Fruit fly (Drosophila melanogaster) whole organism, embryonic: ENCODE data around the gene CG46439.

Experiments used
- Antp ChIP-seq: fragments of 200-800 bp; sonication (Bioruptor generic); optimal IDR thresholded peaks from 3 replicates; lab custom pipeline; 2016; ENCODE audit warnings: missing biosample characterization, missing genetic modification characterization
- BEAF-32 ChIP-seq: fragments of 200-800 bp; sonication (Bioruptor generic); optimal IDR thresholded peaks from 3 replicates; lab custom pipeline; 2017; ENCODE audit warnings: missing biosample characterization, missing genetic modification characterization, mild to moderate bottlenecking, moderate library complexity, missing genetic modification reagents
- C15 ChIP-seq: fragments of 200-800 bp; sonication (Bioruptor generic); IDR thresholded peaks from 3 replicates; pipeline ENCODE4 v1.3.6; 2022; ENCODE audit warnings: missing biosample characterization, missing genetic modification characterization
- CG10267 ChIP-seq: fragments of 200-800 bp; sonication (Bioruptor generic); optimal IDR thresholded peaks from 2 replicates; lab custom pipeline; 2018; ENCODE audit warnings: missing biosample characterization, mild to moderate bottlenecking, missing genetic modification characterization, moderate library complexity
- CG10462 ChIP-seq: fragments of 200-800 bp; sonication (Bioruptor generic); optimal IDR thresholded peaks from 2 replicates; lab custom pipeline; 2016; ENCODE audit warnings: missing biosample characterization, missing genetic modification characterization
- CG10979 ChIP-seq: fragments of 200-800 bp; sonication (Bioruptor generic); optimal IDR thresholded peaks from 2 replicates; lab custom pipeline; 2018; ENCODE audit warnings: missing biosample characterization, mild to moderate bottlenecking, missing genetic modification characterization, moderate library complexity
- CG12071 ChIP-seq: fragments of 200-800 bp; sonication (Bioruptor generic); optimal IDR thresholded peaks from 3 replicates; lab custom pipeline; 2018; ENCODE audit warnings: missing biosample characterization, mild to moderate bottlenecking, missing genetic modification characterization
- CG13296 ChIP-seq: fragments of 200-800 bp; sonication (Bioruptor generic); optimal IDR thresholded peaks from 3 replicates; lab custom pipeline; 2018; ENCODE audit warnings: missing biosample characterization, mild to moderate bottlenecking, missing genetic modification characterization
- CG13624 ChIP-seq: fragments of 200-800 bp; sonication (Bioruptor generic); optimal IDR thresholded peaks from 2 replicates; lab custom pipeline; 2016; ENCODE audit warnings: missing biosample characterization, missing genetic modification characterization
- CG13894 ChIP-seq: fragments of 200-800 bp; sonication (Bioruptor generic); optimal IDR thresholded peaks from 3 replicates; lab custom pipeline; 2018; ENCODE audit warnings: missing biosample characterization, mild to moderate bottlenecking, missing genetic modification characterization, moderate library complexity
- CG14667 ChIP-seq: fragments of 200-800 bp; sonication (Bioruptor generic); IDR thresholded peaks from 2 replicates; pipeline ENCODE4 v1.3.6; 2022; ENCODE audit warnings: missing biosample characterization, missing genetic modification characterization
- CG14710 ChIP-seq: fragments of 200-800 bp; sonication (Bioruptor generic); optimal IDR thresholded peaks from 3 replicates; lab custom pipeline; 2019; ENCODE audit warnings: missing biosample characterization, mild to moderate bottlenecking, missing genetic modification characterization, moderate library complexity
- CG15011 ChIP-seq: fragments of 200-800 bp; sonication (Bioruptor generic); optimal IDR thresholded peaks from 3 replicates; lab custom pipeline; 2018; ENCODE audit warnings: missing biosample characterization, mild to moderate bottlenecking, missing genetic modification characterization
- CG15073 ChIP-seq: fragments of 200-800 bp; sonication (Bioruptor generic); optimal IDR thresholded peaks from 2 replicates; lab custom pipeline; 2016; ENCODE audit warnings: missing biosample characterization, missing genetic modification characterization
- CG1603 ChIP-seq: fragments of 200-800 bp; sonication (Bioruptor generic); optimal IDR thresholded peaks from 2 replicates; lab custom pipeline; 2019; ENCODE audit warnings: missing biosample characterization, mild to moderate bottlenecking, missing genetic modification characterization, moderate library complexity
- CG2875 ChIP-seq: fragments of 200-800 bp; sonication (Bioruptor generic); optimal IDR thresholded peaks from 2 replicates; lab custom pipeline; 2017; ENCODE audit warnings: missing biosample characterization, mild to moderate bottlenecking, missing genetic modification characterization, missing genetic modification reagents
- CG30403 ChIP-seq: fragments of 200-800 bp; sonication (Bioruptor generic); optimal IDR thresholded peaks from 3 replicates; lab custom pipeline; 2016; ENCODE audit warnings: missing biosample characterization, missing genetic modification characterization
- CG4617 ChIP-seq: fragments of 200-800 bp; sonication (Bioruptor generic); optimal IDR thresholded peaks from 3 replicates; lab custom pipeline; 2016; ENCODE audit warnings: missing biosample characterization, missing genetic modification characterization, borderline replicate concordance
- CG7556 ChIP-seq: fragments of 200-800 bp; sonication (Bioruptor generic); optimal IDR thresholded peaks from 2 replicates; lab custom pipeline; 2017; ENCODE audit warnings: missing biosample characterization, mild to moderate bottlenecking, missing genetic modification characterization
- CG8388 ChIP-seq: fragments of 200-800 bp; sonication (Bioruptor generic); optimal IDR thresholded peaks from 2 replicates; lab custom pipeline; 2019; ENCODE audit warnings: missing biosample characterization, mild to moderate bottlenecking, missing genetic modification characterization, moderate library complexity
- CG8478 ChIP-seq: fragments of >200 bp; optimal IDR thresholded peaks from 2 replicates; lab custom pipeline; 2018
- CG9215 ChIP-seq: fragments of 200-800 bp; sonication (Bioruptor generic); IDR thresholded peaks from 2 replicates; pipeline ENCODE4 v1.3.6; 2022; ENCODE audit warnings: missing biosample characterization, missing genetic modification characterization
- CG9817 ChIP-seq: fragments of 200-800 bp; sonication (Bioruptor generic); optimal IDR thresholded peaks from 2 replicates; lab custom pipeline; 2018; ENCODE audit warnings: missing biosample characterization, mild to moderate bottlenecking, missing genetic modification characterization, moderate library complexity
- CHES-1-like ChIP-seq: fragments of 200-800 bp; sonication (Bioruptor generic); optimal IDR thresholded peaks from 2 replicates; lab custom pipeline; 2016; ENCODE audit warnings: missing biosample characterization, missing genetic modification characterization
- Camta ChIP-seq: fragments of 200-800 bp; sonication (Bioruptor generic); optimal IDR thresholded peaks from 2 replicates; lab custom pipeline; 2016; ENCODE audit warnings: missing biosample characterization, missing genetic modification characterization
- Dad ChIP-seq: fragments of 200-800 bp; sonication (Bioruptor generic); optimal IDR thresholded peaks from 3 replicates; lab custom pipeline; 2016; ENCODE audit warnings: missing biosample characterization, missing genetic modification characterization
- E2f1 ChIP-seq: fragments of 200-800 bp; sonication (Bioruptor generic); IDR thresholded peaks from 2 replicates; pipeline ENCODE4 v1.3.6; 2022; ENCODE audit warnings: missing biosample characterization, missing genetic modification characterization
- Ets97D ChIP-seq: fragments of 200-800 bp; sonication (Bioruptor generic); optimal IDR thresholded peaks from 3 replicates; lab custom pipeline; 2016; ENCODE audit warnings: missing biosample characterization, missing genetic modification characterization
- Hey ChIP-seq: fragments of 200-800 bp; sonication (Bioruptor generic); optimal IDR thresholded peaks from 3 replicates; lab custom pipeline; 2018; ENCODE audit warnings: missing biosample characterization, mild to moderate bottlenecking, missing genetic modification characterization
- Kr ChIP-seq: fragments of 200-800 bp; sonication (Bioruptor generic); optimal IDR thresholded peaks from 2 replicates; lab custom pipeline; 2017; ENCODE audit warnings: missing biosample characterization, mild to moderate bottlenecking, missing genetic modification characterization
- NC2β ChIP-seq: fragments of 200-800 bp; sonication (Bioruptor generic); optimal IDR thresholded peaks from 2 replicates; lab custom pipeline; 2016; ENCODE audit warnings: missing biosample characterization, missing genetic modification characterization
- NfI ChIP-seq: fragments of 200-800 bp; sonication (Bioruptor generic); optimal IDR thresholded peaks from 3 replicates; lab custom pipeline; 2018; ENCODE audit warnings: missing biosample characterization, mild to moderate bottlenecking, missing genetic modification characterization, moderate library complexity
- al ChIP-seq: fragments of 200-800 bp; sonication (Bioruptor generic); IDR thresholded peaks from 2 replicates; pipeline ENCODE4 v1.3.6; 2022; ENCODE audit warnings: missing biosample characterization, missing genetic modification characterization
- amos ChIP-seq: fragments of 200-800 bp; sonication (Bioruptor generic); IDR thresholded peaks from 2 replicates; pipeline ENCODE4 v1.3.6; 2022; ENCODE audit warnings: missing biosample characterization, missing genetic modification characterization; ENCODE audit not compliant: partially characterized antibody
- ara ChIP-seq: fragments of 200-800 bp; sonication (Bioruptor generic); IDR thresholded peaks from 2 replicates; pipeline ENCODE4 v1.3.6; 2022; ENCODE audit warnings: missing biosample characterization, missing genetic modification characterization
- bsh ChIP-seq, 2 experiments: fragments of 200-800 bp; sonication (Bioruptor generic); optimal IDR thresholded peaks; 2 replicates each; lab custom pipeline; 2017 to 2018; ENCODE audit warnings: mild to moderate bottlenecking in 2 of 2, missing biosample characterization in 2 of 2, missing genetic modification characterization in 2 of 2, moderate library complexity in 1 of 2
- cad ChIP-seq: fragments of >200 bp; optimal IDR thresholded peaks from 2 replicates; lab custom pipeline; 2017; ENCODE audit warnings: missing biosample characterization, missing genetic modification characterization
- cas ChIP-seq: fragments of 200-800 bp; sonication (Bioruptor generic); IDR thresholded peaks from 2 replicates; pipeline ENCODE4 v1.3.6; 2022; ENCODE audit warnings: missing biosample characterization, missing genetic modification characterization
- crc ChIP-seq: fragments of 200-800 bp; sonication (Bioruptor generic); optimal IDR thresholded peaks from 2 replicates; lab custom pipeline; 2016; ENCODE audit warnings: missing biosample characterization, missing genetic modification characterization
- exex ChIP-seq: fragments of 200-800 bp; sonication (Bioruptor generic); optimal IDR thresholded peaks from 4 replicates; lab custom pipeline; 2018; ENCODE audit warnings: missing biosample characterization, mild to moderate bottlenecking, missing genetic modification characterization, moderate library complexity
- fd3F ChIP-seq: fragments of 200-800 bp; sonication (Bioruptor generic); optimal IDR thresholded peaks from 2 replicates; lab custom pipeline; 2018; ENCODE audit warnings: missing biosample characterization, mild to moderate bottlenecking, missing genetic modification characterization, moderate library complexity
- fu2 ChIP-seq: fragments of 200-800 bp; sonication (Bioruptor generic); optimal IDR thresholded peaks from 2 replicates; lab custom pipeline; 2016; ENCODE audit warnings: missing biosample characterization, missing genetic modification characterization
- gt ChIP-seq: fragments of 200-800 bp; sonication (Bioruptor generic); IDR thresholded peaks from 2 replicates; pipeline ENCODE4 v1.3.6; 2022; ENCODE audit warnings: missing biosample characterization, missing genetic modification characterization
- ham ChIP-seq: fragments of 200-800 bp; sonication (Bioruptor generic); IDR thresholded peaks from 2 replicates; pipeline ENCODE4 v1.3.6; 2022; ENCODE audit warnings: missing biosample characterization, missing genetic modification characterization
- kah ChIP-seq: fragments of 200-800 bp; sonication (Bioruptor generic); optimal IDR thresholded peaks from 2 replicates; lab custom pipeline; 2018; ENCODE audit warnings: missing biosample characterization, mild to moderate bottlenecking, missing genetic modification characterization
- ken ChIP-seq: fragments of 200-800 bp; sonication (Bioruptor generic); IDR thresholded peaks from 3 replicates; pipeline ENCODE4 v1.3.6; 2022; ENCODE audit warnings: missing biosample characterization, missing genetic modification characterization
- maf-S ChIP-seq: fragments of 200-800 bp; sonication (Bioruptor generic); optimal IDR thresholded peaks from 2 replicates; lab custom pipeline; 2016; ENCODE audit warnings: missing biosample characterization, missing genetic modification characterization
- mld ChIP-seq: fragments of 200-800 bp; sonication (Bioruptor generic); IDR thresholded peaks from 3 replicates; pipeline ENCODE4 v1.3.6; 2022; ENCODE audit warnings: missing biosample characterization, missing genetic modification characterization; ENCODE audit not compliant: partially characterized antibody
- pb ChIP-seq: fragments of 200-800 bp; sonication (Bioruptor generic); optimal IDR thresholded peaks from 3 replicates; lab custom pipeline; 2016; ENCODE audit warnings: missing biosample characterization, missing genetic modification characterization
- sd ChIP-seq: fragments of 200-800 bp; sonication (Bioruptor generic); optimal IDR thresholded peaks from 3 replicates; lab custom pipeline; 2018; ENCODE audit warnings: missing biosample characterization, mild to moderate bottlenecking, missing genetic modification characterization, moderate library complexity
- tup ChIP-seq: fragments of 200-800 bp; sonication (Bioruptor generic); optimal IDR thresholded peaks from 2 replicates; lab custom pipeline; 2016; ENCODE audit warnings: missing biosample characterization, mild to moderate bottlenecking, missing genetic modification characterization, moderate library complexity

Gene CG46439

dm6 chr3L:11120419-11120958 is 24.4 kb upstream of the CG46439 start, which contains the start of the genes FoxK and mRpL2 (continued):
- TF ChIP-seq exex (tag; lab: Kevin White, UChicago) (no peak), ham (GFP tag; lab: Robert Waterston, UW) (no peak), al (GFP tag; lab: Robert Waterston, UW) (no peak), CG2875 (GFP tag; lab: Kevin White, UChicago) (no peak), mld (GFP tag; lab: Robert Waterston, UW) (no peak), CG12071 (no peak), CG9817 (tag; lab: Kevin White, UChicago) (no peak), pb (GFP tag; lab: Kevin White, UChicago) (no peak), CG13894 (tag; lab: Kevin White, UChicago) (no peak), ken (GFP tag; lab: Robert Waterston, UW) (no peak), CG4617 (GFP tag; lab: Kevin White, UChicago) (peak; percentile 81), Kr (no peak), cas (GFP tag; lab: Robert Waterston, UW) (no peak), CG10462 (GFP tag; lab: Kevin White, UChicago) (no peak), CHES-1-like (GFP tag; lab: Kevin White, UChicago) (peak; percentile 40), crc (no peak), Camta (GFP tag; lab: Kevin White, UChicago) (no peak), NC2β (GFP tag; lab: Kevin White, UChicago) (no peak), C15 (no peak), Ets97D (GFP tag; lab: Kevin White, UChicago) (peak; percentile 55), Dad (GFP tag; lab: Kevin White, UChicago) (no peak), CG10979 (tag; lab: Kevin White, UChicago) (no peak), maf-S (GFP tag; lab: Kevin White, UChicago) (no peak), CG8388 (no peak), fd3F (GFP tag; lab: Kevin White, UChicago) (no peak), CG15011 (GFP tag; lab: Kevin White, UChicago) (no peak), CG13296 (GFP tag; lab: Kevin White, UChicago) (no peak), CG14667 (GFP tag; lab: Robert Waterston, UW) (no peak), sd (tag; lab: Kevin White, UChicago) (no peak), gt (GFP tag; lab: Robert Waterston, UW) (no peak), NfI (no peak), CG14710 (tag; lab: Kevin White, UChicago) (peak; percentile 39), BEAF-32 (GFP tag; lab: Kevin White, UChicago) (peak; percentile 47), fu2 (GFP tag; lab: Kevin White, UChicago) (no peak), tup (GFP tag; lab: Kevin White, UChicago) (no peak), cad (GFP tag; lab: Kevin White, UChicago) (no peak), bsh (GFP tag; optimal IDR thresholded peaks at IDR 0.05; lab: Kevin White, UChicago) (peak in 1 of 2 experiments; percentile 94), CG13624 (peak; percentile 11), CG1603 (tag; lab: Kevin White, UChicago) (peak; percentile 71), CG10267 (tag; lab: Kevin White, UChicago) (peak; percentile 39), amos (peak; percentile 49; the same call in 1 of the 2 replicates), CG7556 (no peak), Hey (tag; lab: Kevin White, UChicago) (no peak), CG8478 (lab: Kevin White, UChicago) (no peak), E2f1 (GFP tag; lab: Robert Waterston, UW) (no peak), kah (GFP tag; lab: Kevin White, UChicago) (no peak), CG15073 (GFP tag; lab: Kevin White, UChicago) (no peak), ara (GFP tag; lab: Robert Waterston, UW) (no peak), CG9215 (GFP tag; lab: Robert Waterston, UW) (no peak), Antp (GFP tag; lab: Kevin White, UChicago) (no peak), CG30403 (GFP tag; lab: Kevin White, UChicago) (no peak)
